Worm (Caenorhabditis elegans): Measurements from ENCODE around the gene M02B7.7.

DNA sequence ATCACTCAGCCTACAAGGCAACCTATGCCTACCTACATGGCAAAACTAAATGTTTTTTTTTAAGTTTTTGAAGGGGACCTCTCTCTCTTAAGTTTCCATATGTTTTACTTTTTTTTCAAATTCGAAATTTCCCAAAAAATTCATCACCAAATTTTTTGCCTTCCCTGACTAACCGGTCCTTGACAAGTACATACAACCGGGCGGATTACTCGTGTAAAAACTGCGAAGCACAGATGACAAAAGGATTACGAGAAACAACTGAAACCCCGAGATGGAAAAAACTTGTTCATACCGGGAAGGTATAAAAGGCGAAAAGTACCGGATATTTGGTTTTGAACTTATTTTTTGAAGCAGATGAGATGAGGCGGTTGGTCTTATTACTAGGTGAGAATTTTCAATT, 12.6 kb downstream of the M02B7.7 start, which contains the start of gene K09B3.1:
- TF ChIP-seq nhr-11 (tag; optimal IDR thresholded peaks at IDR 0.05) (no peak), fkh-10 (GFP tag; optimal IDR thresholded peaks at IDR 0.05) (no peak), unc-62 (GFP tag; optimal IDR thresholded peaks at IDR 0.05) (no peak), sea-2 (GFP tag; optimal IDR thresholded peaks at IDR 0.05) (no peak), lsy-12 (tag; optimal IDR thresholded peaks at IDR 0.05) (no peak), egl-27 (tag; optimal IDR thresholded peaks at IDR 0.05) (no peak), eor-1 (tag; optimal IDR thresholded peaks at IDR 0.05) (no peak), elt-2 (tag; optimal IDR thresholded peaks at IDR 0.05) (no peak), unc-39 (tag; optimal IDR thresholded peaks at IDR 0.05) (no peak), fos-1 (tag; optimal IDR thresholded peaks at IDR 0.05) (no peak), tbx-2 (tag; optimal IDR thresholded peaks at IDR 0.05) (no peak), aly-2 (tag; optimal IDR thresholded peaks at IDR 0.05) (no peak), hmg-11 (tag; optimal IDR thresholded peaks at IDR 0.05) (no peak)

Data from whole organism, L3 larva.